Worm (Caenorhabditis elegans): ENCODE measurements around the gene F47C12.6.

Gene F47C12.6

ce11 chrIV:4005166-4005565, 12.0 kb upstream of the F47C12.6 start:
- TF ChIP-seq duxl-1 (tag; optimal IDR thresholded peaks at IDR 0.05; ENCODE audit: poor library complexity) (no peak), Y48G9A.11 (GFP tag; IDR thresholded peaks at IDR 0.05) (no peak), fkh-10 (GFP tag; optimal IDR thresholded peaks at IDR 0.05) (peak; percentile 60), zip-2 (tag; optimal IDR thresholded peaks at IDR 0.05) (no peak)

- no peak for TF ChIP-seq rbr-2 (tag; optimal IDR thresholded peaks at IDR 0.05)
- TF ChIP-seq aha-1 (tag): peak; percentile 48
- peak; percentile 65 for TF ChIP-seq set-16 (GFP tag; IDR thresholded peaks at IDR 0.05)
- TF ChIP-seq unc-62 (GFP tag; optimal IDR thresholded peaks at IDR 0.05 in 1 of 2): no peak
- TF ChIP-seq unc-62 (tag; optimal IDR thresholded peaks at IDR 0.05): no peak
Observed at ce11 chrIV:4004221-4004620, 11.0 kb upstream of the F47C12.6 start.

ce11 chrIV:3999662-4000061, 6.5 kb upstream of the F47C12.6 start:
- TF ChIP-seq set-16 (GFP tag; IDR thresholded peaks at IDR 0.05) (peak; percentile 51), rbr-2 (tag; optimal IDR thresholded peaks at IDR 0.05) (no peak), hlh-30 (tag; optimal IDR thresholded peaks at IDR 0.05; ENCODE audit: insufficient read depth) (no peak), ZK337.2 (GFP tag; IDR thresholded peaks at IDR 0.05) (no peak), dpl-1 (GFP tag; optimal IDR thresholded peaks at IDR 0.05) (no peak), ceh-44 (GFP tag; IDR thresholded peaks at IDR 0.05) (no peak), lin-38 (GFP tag; IDR thresholded peaks at IDR 0.05) (no peak)

- TF ChIP-seq hlh-11 (tag; optimal IDR thresholded peaks at IDR 0.05) (no peak), zip-11 (GFP tag; IDR thresholded peaks at IDR 0.05) (no peak), ceh-20 (GFP tag; IDR thresholded peaks at IDR 0.05) (no peak), nhr-28 (tag; optimal IDR thresholded peaks at IDR 0.05) (no peak), dmd-9 (GFP tag; IDR thresholded peaks at IDR 0.05) (no peak), unc-130 (GFP tag; optimal IDR thresholded peaks at IDR 0.05) (no peak), mdl-1 (tag; optimal IDR thresholded peaks at IDR 0.05) (no peak), nhr-10 (tag; optimal IDR thresholded peaks at IDR 0.05) (no peak), ceh-28 (tag; optimal IDR thresholded peaks at IDR 0.05) (no peak), dmd-6 (GFP tag; IDR thresholded peaks at IDR 0.05) (no peak), skn-1 (tag; optimal IDR thresholded peaks at IDR 0.05) (no peak), ZK337.2 (GFP tag; IDR thresholded peaks at IDR 0.05) (no peak), nhr-41 (GFP tag; IDR thresholded peaks at IDR 0.05) (no peak), ceh-32 (tag; optimal IDR thresholded peaks at IDR 0.05; ENCODE audit: poor library complexity) (no peak), lin-13 (GFP tag; optimal IDR thresholded peaks at IDR 0.05) (no peak), Y48G9A.11 (GFP tag; IDR thresholded peaks at IDR 0.05) (no peak), zag-1 (tag; optimal IDR thresholded peaks at IDR 0.05) (no peak)
Observed at ce11 chrIV:3998517-3998916, 5.3 kb upstream of the F47C12.6 start, which contains the start of gene F47C12.8. F47C12.8 (minus strand) TSS chrIV:3998617.

ce11 chrIV:3995384-3995783, 2.2 kb upstream of the F47C12.6 start, which contains the start of gene F47C12.7:
F47C12.7 (minus strand) TSS chrIV:3995484.
- no peak for TF ChIP-seq ceh-20 (GFP tag; IDR thresholded peaks at IDR 0.05)
- TF ChIP-seq aha-1 (tag): peak; percentile 28
- TF ChIP-seq zag-1 (tag; optimal IDR thresholded peaks at IDR 0.05): no peak

- no peak for TF ChIP-seq ceh-62 (tag; optimal IDR thresholded peaks at IDR 0.05)
- peak in 1 of 2 experiments; percentile 0 for TF ChIP-seq unc-62 (GFP tag; optimal IDR thresholded peaks at IDR 0.05 in 1 of 2)
- TF ChIP-seq unc-62 (tag; optimal IDR thresholded peaks at IDR 0.05): no peak
- TF ChIP-seq php-3 (GFP tag; IDR thresholded peaks at IDR 0.05): no peak
Observed at ce11 chrIV:3994318-3994717, 1.1 kb upstream of the F47C12.6 start, which contains the start of gene F47C12.13. F47C12.13 (minus strand) TSS chrIV:3994418.
